Worm (Caenorhabditis elegans): ENCODE data around the gene Y50D4A.4.
A peak's percentile ranks its signal among the peaks of the same experiment; 100 is the strongest.

Y50D4A.4 gene

DNA sequence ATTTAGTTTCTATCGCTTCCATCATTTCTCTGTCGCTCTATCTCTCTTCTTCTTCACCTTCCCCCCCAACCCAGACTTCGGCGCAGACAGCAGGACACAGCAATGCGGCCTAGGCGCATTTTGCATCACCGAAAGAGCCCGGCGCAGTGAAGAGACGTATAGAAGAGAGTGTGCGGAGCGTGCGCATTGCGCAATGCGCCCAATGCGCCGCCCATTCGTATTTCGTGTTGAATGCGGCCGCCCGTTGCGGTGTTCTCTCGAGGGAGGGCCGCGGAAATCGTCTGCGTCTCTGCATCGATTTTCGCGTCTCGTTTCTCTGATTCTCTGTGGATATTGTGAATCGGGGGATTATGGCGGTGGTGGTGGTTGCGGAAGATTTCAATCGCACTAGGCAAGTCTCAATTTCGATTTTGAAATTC lies 44.6 kb downstream of the Y50D4A.4 start (continued):
- TF ChIP-seq F22D6.2 (tag; optimal IDR thresholded peaks at IDR 0.05) (peak; percentile 95), lsl-1 (GFP tag; optimal IDR thresholded peaks at IDR 0.05) (peak; percentile 34), lin-54 (GFP tag; optimal IDR thresholded peaks at IDR 0.05) (peak; percentile 94), lin-26 (GFP tag; IDR thresholded peaks at IDR 0.05) (peak; percentile 94), ztf-6 (GFP tag; IDR thresholded peaks at IDR 0.05) (peak; percentile 97), F10E7.11 (tag; optimal IDR thresholded peaks at IDR 0.05) (peak; percentile 87), ztf-25 (GFP tag; IDR thresholded peaks at IDR 0.05) (no peak), sdz-38 (tag; optimal IDR thresholded peaks at IDR 0.05) (no peak), ceh-27 (GFP tag; optimal IDR thresholded peaks at IDR 0.05) (peak; percentile 97), aptf-3 (GFP tag; IDR thresholded peaks at IDR 0.05) (0 out of 2 replicates have a peak, but pooled peaks have one; percentile 17)

DNA sequence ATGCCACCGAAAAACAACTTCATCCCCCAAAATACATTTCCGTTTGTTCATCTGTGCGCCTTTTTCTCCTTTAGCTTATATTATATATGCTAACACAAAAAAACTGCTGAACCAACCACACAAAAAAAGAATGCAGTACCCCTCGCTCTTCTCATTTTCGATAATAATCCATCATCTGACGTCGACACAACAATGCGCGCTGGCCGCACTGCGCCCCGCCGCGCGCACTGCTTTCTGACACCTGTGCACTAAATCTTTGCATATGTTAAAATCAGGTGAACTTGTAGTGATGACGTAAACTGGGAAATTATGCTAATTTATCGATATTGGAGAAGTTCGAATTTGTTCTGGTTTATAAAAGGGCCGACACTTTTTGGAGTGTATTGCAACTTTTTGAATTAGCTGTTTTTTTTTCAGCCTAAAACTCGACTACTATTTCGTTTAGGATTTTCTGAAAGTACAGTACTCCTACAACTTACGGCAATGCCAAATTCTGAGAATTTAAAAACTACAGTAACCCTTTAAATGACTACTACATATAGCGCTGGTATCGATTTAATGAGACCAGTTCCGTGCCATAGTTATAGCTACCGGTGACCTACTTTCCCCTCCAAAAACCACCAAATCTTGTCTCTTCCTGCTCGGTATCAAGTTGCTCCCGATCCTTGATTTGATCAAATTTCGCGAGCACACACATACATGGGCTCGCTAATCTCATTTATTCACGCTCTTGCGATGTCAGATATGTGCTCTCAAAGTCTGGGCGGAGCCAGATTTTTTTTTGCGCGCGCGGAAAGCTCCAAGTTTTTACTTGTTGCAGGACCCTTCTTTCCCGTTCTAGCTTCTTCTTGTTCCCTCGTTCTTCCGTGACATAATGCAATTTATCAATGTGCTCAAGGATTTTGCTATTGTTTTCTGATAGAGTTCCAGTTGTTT lies 45.9 kb downstream of the Y50D4A.4 start:
- TF ChIP-seq lin-54 (GFP tag; optimal IDR thresholded peaks at IDR 0.05) (no peak), zfh-2 (GFP tag; conservative IDR thresholded peaks at IDR 0.05) (0 out of 2 replicates have a peak, but pooled peaks have one; percentile 17)

DNA sequence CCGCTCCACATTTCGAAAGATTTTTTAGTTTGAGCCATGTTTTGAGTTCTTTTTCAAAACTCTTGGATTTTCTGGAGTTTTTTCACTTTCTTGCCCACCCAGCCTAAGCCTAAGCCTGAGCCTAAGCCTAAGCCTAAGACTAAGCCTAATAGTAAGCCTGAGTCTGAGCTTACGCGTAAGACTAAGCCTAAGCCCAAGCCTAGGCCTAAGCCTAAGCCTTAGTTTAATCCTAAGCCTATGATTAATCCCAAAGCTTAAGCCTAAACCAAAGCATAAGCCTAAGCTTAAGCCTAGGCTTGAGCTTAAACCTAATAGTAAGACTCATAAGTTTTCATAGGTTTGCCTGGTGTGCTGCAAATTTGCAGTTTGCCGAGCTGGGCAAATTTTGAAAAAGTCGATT lies 53.7 kb downstream of the Y50D4A.4 start:
- TF ChIP-seq him-1 (tag; optimal IDR thresholded peaks at IDR 0.05) (no peak), atf-7 (tag; optimal IDR thresholded peaks at IDR 0.05) (no peak), egl-44 (GFP tag; IDR thresholded peaks at IDR 0.05) (no peak), rcor-1 (GFP tag; IDR thresholded peaks at IDR 0.05) (no peak), mes-4 (tag; optimal IDR thresholded peaks at IDR 0.05) (no peak), mel-28 (tag; optimal IDR thresholded peaks at IDR 0.05; ENCODE audit: borderline replicate concordance) (no peak), B0261.1 (tag; optimal IDR thresholded peaks at IDR 0.05) (no peak), pbrm-1 (GFP tag; IDR thresholded peaks at IDR 0.05) (no peak), bed-2 (GFP tag; IDR thresholded peaks at IDR 0.05) (no peak), snpc-4 (GFP tag; optimal IDR thresholded peaks at IDR 0.05) (no peak), snpc-4 (tag; optimal IDR thresholded peaks at IDR 0.05) (no peak), F39B2.1 (GFP tag; IDR thresholded peaks at IDR 0.05) (no peak)

DNA sequence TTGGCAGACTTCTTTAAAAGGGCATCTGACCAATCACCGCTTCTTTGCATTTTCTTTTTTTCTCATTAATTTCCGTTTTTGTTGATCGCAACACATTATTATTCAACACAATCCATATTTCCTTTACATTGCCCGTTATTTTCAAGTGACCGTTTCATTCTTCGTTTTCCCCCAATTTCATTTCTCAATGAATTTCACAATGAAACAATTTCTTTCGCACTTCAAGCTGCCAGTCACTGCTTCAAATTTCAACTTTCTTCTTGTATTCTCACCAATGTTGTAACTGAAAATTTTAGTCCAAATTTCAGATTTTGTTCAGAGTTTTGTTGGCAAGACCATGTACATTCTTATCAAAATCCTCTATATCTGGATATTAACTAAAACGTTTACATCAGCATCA lies 54.5 kb downstream of the Y50D4A.4 start, which contains the start of gene cutl-22:
Gene cutl-22 (plus strand): TSS at position 301 of the 400 bp plus-strand sequence.
- TF ChIP-seq ceh-79 (tag; optimal IDR thresholded peaks at IDR 0.05) = no peak

ce11 chrV:1140806-1141205 lies 55.1 kb downstream of the Y50D4A.4 start:
- TF ChIP-seq let-607 (tag; optimal IDR thresholded peaks at IDR 0.05) (no peak), ztf-3 (GFP tag; optimal IDR thresholded peaks at IDR 0.05) (no peak), ceh-91 (GFP tag; IDR thresholded peaks at IDR 0.05) (no peak), ztf-6 (GFP tag; IDR thresholded peaks at IDR 0.05) (no peak), K11D2.4 (GFP tag; IDR thresholded peaks at IDR 0.05) (no peak), B0035.1 (tag; optimal IDR thresholded peaks at IDR 0.05) (no peak), F55B11.4 (tag; optimal IDR thresholded peaks at IDR 0.05; ENCODE audit: borderline replicate concordance, insufficient read depth) (no peak), egrh-3 (GFP tag; IDR thresholded peaks at IDR 0.05) (no peak), madf-8 (GFP tag; conservative IDR thresholded peaks at IDR 0.05) (no peak), bed-2 (GFP tag; IDR thresholded peaks at IDR 0.05) (no peak), lir-1 (GFP tag; conservative IDR thresholded peaks at IDR 0.05) (no peak), egl-18 (GFP tag; IDR thresholded peaks at IDR 0.05) (no peak), nfyb-1 (GFP tag; IDR thresholded peaks at IDR 0.05) (no peak), aptf-2 (GFP tag; conservative IDR thresholded peaks at IDR 0.05) (no peak), sea-2 (GFP tag; IDR thresholded peaks at IDR 0.05) (no peak), Y79H2A.3 (GFP tag; conservative IDR thresholded peaks at IDR 0.05) (no peak), sptf-2 (GFP tag; optimal IDR thresholded peaks at IDR 0.05) (no peak), lsl-1 (GFP tag; optimal IDR thresholded peaks at IDR 0.05) (no peak), mel-28 (tag; optimal IDR thresholded peaks at IDR 0.05; ENCODE audit: borderline replicate concordance) (no peak), mxl-1 (tag; optimal IDR thresholded peaks at IDR 0.05) (no peak)

All from whole organism, young adult.